Fruit fly (Drosophila melanogaster): ENCODE measurements around the gene CG15721.

CG15721 gene

dm6 chrX:13004779-13005178, 34.3 kb downstream of the CG15721 start, which contains the start of gene CG15719:
Gene CG15719, minus strand, starts transcription at chrX:13004879.
- TF ChIP-seq CG14710 (tag; optimal IDR thresholded peaks at IDR 0.05) (no peak), abd-A (tag; optimal IDR thresholded peaks at IDR 0.05) (no peak), dpn (GFP tag; optimal IDR thresholded peaks at IDR 0.05) (no peak), CTCF (GFP tag; optimal IDR thresholded peaks at IDR 0.05) (no peak), CG17361 (GFP tag; IDR thresholded peaks at IDR 0.05) (no peak), sd (tag; optimal IDR thresholded peaks at IDR 0.05) (no peak), CG7987 (GFP tag; optimal IDR thresholded peaks at IDR 0.05) (no peak), yki (optimal IDR thresholded peaks at IDR 0.05) (no peak), pita (GFP tag; optimal IDR thresholded peaks at IDR 0.05) (no peak), gem (tag; optimal IDR thresholded peaks at IDR 0.05) (no peak), CG9609 (GFP tag; optimal IDR thresholded peaks at IDR 0.05) (no peak), pfk (GFP tag; optimal IDR thresholded peaks at IDR 0.05) (no peak), CG11456 (GFP tag; IDR thresholded peaks at IDR 0.05) (no peak), Ada2b (GFP tag; IDR thresholded peaks at IDR 0.05) (no peak), ftz-f1 (GFP tag; optimal IDR thresholded peaks at IDR 0.05) (no peak)

- TF ChIP-seq sd (tag; optimal IDR thresholded peaks at IDR 0.05), result no peak
- no peak for TF ChIP-seq C15 (GFP tag; IDR thresholded peaks at IDR 0.05)
- no peak for TF ChIP-seq Ssrp (tag; optimal IDR thresholded peaks at IDR 0.05)
- TF ChIP-seq ERR (GFP tag; optimal IDR thresholded peaks at IDR 0.05), result no peak
- no peak for TF ChIP-seq prd (optimal IDR thresholded peaks at IDR 0.05)
- no peak for TF ChIP-seq prd (GFP tag; IDR thresholded peaks at IDR 0.05)
- TF ChIP-seq HLH54F (GFP tag; optimal IDR thresholded peaks at IDR 0.05), result no peak
- no peak for TF ChIP-seq NC2β (GFP tag; optimal IDR thresholded peaks at IDR 0.05)
- no peak for TF ChIP-seq pfk (GFP tag; optimal IDR thresholded peaks at IDR 0.05)
- TF ChIP-seq knrl (GFP tag; IDR thresholded peaks at IDR 0.05; ENCODE audit: partially characterized antibody), result no peak
- TF ChIP-seq Stat92E (GFP tag; optimal IDR thresholded peaks at IDR 0.05), result no peak
- peak; percentile 97 for TF ChIP-seq scrt (GFP tag; optimal IDR thresholded peaks at IDR 0.05)
- TF ChIP-seq Mrtf (GFP tag; IDR thresholded peaks at IDR 0.05), result no peak
- TF ChIP-seq abd-A (tag; optimal IDR thresholded peaks at IDR 0.05), result peak; percentile 92
- no peak for TF ChIP-seq crc (GFP tag; optimal IDR thresholded peaks at IDR 0.05)
- no peak for TF ChIP-seq kni (GFP tag; optimal IDR thresholded peaks at IDR 0.05)
- TF ChIP-seq CG13287 (GFP tag; IDR thresholded peaks at IDR 0.05; ENCODE audit: partially characterized antibody), result no peak
- TF ChIP-seq mirr (GFP tag; optimal IDR thresholded peaks at IDR 0.05), result peak; percentile 6
- no peak for TF ChIP-seq CG7928 (GFP tag; optimal IDR thresholded peaks at IDR 0.05)
- no peak for TF ChIP-seq CkIIα-i1 (GFP tag; IDR thresholded peaks at IDR 0.05)
- no peak for TF ChIP-seq CG4617 (GFP tag; optimal IDR thresholded peaks at IDR 0.05; ENCODE audit: borderline replicate concordance)
- TF ChIP-seq CG12942 (GFP tag; optimal IDR thresholded peaks at IDR 0.05), result no peak
- TF ChIP-seq sqz (GFP tag; optimal IDR thresholded peaks at IDR 0.05), result peak; percentile 34
- no peak for TF ChIP-seq grn (GFP tag; optimal IDR thresholded peaks at IDR 0.05)
- TF ChIP-seq CG12659 (GFP tag; optimal IDR thresholded peaks at IDR 0.05), result no peak
- TF ChIP-seq tup (GFP tag; optimal IDR thresholded peaks at IDR 0.05), result no peak
- TF ChIP-seq grau (tag; optimal IDR thresholded peaks at IDR 0.05), result no peak
- TF ChIP-seq crol (GFP tag; IDR thresholded peaks at IDR 0.05), result peak; percentile 54; the same call in 1 of the 2 replicates
- no peak for TF ChIP-seq bab2 (GFP tag; optimal IDR thresholded peaks at IDR 0.05)
- TF ChIP-seq Chrac-16 (GFP tag; optimal IDR thresholded peaks at IDR 0.05), result no peak
- no peak for TF ChIP-seq Adf1 (GFP tag; IDR thresholded peaks at IDR 0.05)
- no peak for TF ChIP-seq CG16779 (GFP tag; IDR thresholded peaks at IDR 0.05)
- TF ChIP-seq CG6654 (GFP tag; optimal IDR thresholded peaks at IDR 0.05), result no peak
- no peak for TF ChIP-seq HLHmδ (GFP tag; optimal IDR thresholded peaks at IDR 0.05)
- TF ChIP-seq CG12299 (tag; optimal IDR thresholded peaks at IDR 0.05), result no peak
- no peak for TF ChIP-seq CG17385 (GFP tag; optimal IDR thresholded peaks at IDR 0.05)
- no peak for TF ChIP-seq CG13123 (GFP tag; optimal IDR thresholded peaks at IDR 0.05)
- no peak for TF ChIP-seq dmrt11E (tag; optimal IDR thresholded peaks at IDR 0.05)
- no peak for TF ChIP-seq CG18262 (tag; optimal IDR thresholded peaks at IDR 0.05)
Observed at dm6 chrX:13012289-13012688, 41.8 kb downstream of the CG15721 start.
